Fruit fly (Drosophila melanogaster) whole organism: Measurements from ENCODE around the gene CG13058.

Source experiments
- CG8478 ChIP-seq: fragments of >200 bp; optimal IDR thresholded peaks from 2 replicates; lab custom pipeline; 2018; ENCODE audit warnings: inconsistent platforms
- Dll ChIP-seq: fragments of >200 bp; optimal IDR thresholded peaks from 2 replicates; lab custom pipeline; 2017
- EcR ChIP-seq, 2 experiments: fragments of >200 bp; optimal IDR thresholded peaks; 2 replicates each; lab custom pipeline; 2017; ENCODE audit warnings: missing biosample characterization in 2 of 2, missing genetic modification characterization in 2 of 2, missing genetic modification reagents in 2 of 2
- pan ChIP-seq: fragments of >200 bp; optimal IDR thresholded peaks from 2 replicates; lab custom pipeline; 2017
- psq ChIP-seq: fragments of >200 bp; optimal IDR thresholded peaks from 2 replicates; lab custom pipeline; 2017
- usp ChIP-seq: fragments of >200 bp; optimal IDR thresholded peaks from 2 replicates; lab custom pipeline; 2017; ENCODE audit warnings: missing biosample characterization, missing genetic modification characterization, mixed read lengths

CG13058 gene

dm6 chr3L:16295447-16295846 is 33.2 kb upstream of the CG13058 start, which contains the start of gene CG4962:
CG4962 (minus strand) TSS chr3L:16295547.
- no peak for TF ChIP-seq CG8478 (lab: Kevin White, UChicago)
- TF ChIP-seq psq (lab: Kevin White, UChicago) = no peak
- no peak for TF ChIP-seq Dll (lab: Kevin White, UChicago)
- TF ChIP-seq EcR (GFP tag; optimal IDR thresholded peaks at IDR 0.05; lab: Kevin White, UChicago) = no peak
- no peak for TF ChIP-seq usp (GFP tag; lab: Kevin White, UChicago)
- no peak for TF ChIP-seq pan (lab: Kevin White, UChicago)

- no peak for TF ChIP-seq usp (GFP tag; lab: Kevin White, UChicago)
- TF ChIP-seq psq (lab: Kevin White, UChicago) = no peak
- TF ChIP-seq CG8478 (lab: Kevin White, UChicago) = no peak
- TF ChIP-seq pan (lab: Kevin White, UChicago) = no peak
Measured at dm6 chr3L:16301153-16301552, 27.5 kb upstream of the CG13058 start, which contains the start of gene CG4982. CG4982 (plus strand) TSS chr3L:16301453.

dm6 chr3L:16303078-16303477 is 25.6 kb upstream of the CG13058 start, which contains the start of gene CG13044:
CG13044 (minus strand) TSS chr3L:16303178.
- TF ChIP-seq Dll (lab: Kevin White, UChicago) (no peak), CG8478 (lab: Kevin White, UChicago) (no peak), psq (lab: Kevin White, UChicago) (no peak), EcR (GFP tag; optimal IDR thresholded peaks at IDR 0.05; lab: Kevin White, UChicago) (no peak), usp (GFP tag; lab: Kevin White, UChicago) (no peak), pan (lab: Kevin White, UChicago) (no peak)

dm6 chr3L:16303982-16304381 is 24.7 kb upstream of the CG13058 start, which contains the start of gene CG43249:
CG43249 (plus strand) TSS chr3L:16304282.
- TF ChIP-seq pan (lab: Kevin White, UChicago) (no peak), usp (GFP tag; lab: Kevin White, UChicago) (no peak), CG8478 (lab: Kevin White, UChicago) (no peak), Dll (lab: Kevin White, UChicago) (no peak), psq (lab: Kevin White, UChicago) (no peak), EcR (GFP tag; optimal IDR thresholded peaks at IDR 0.05; lab: Kevin White, UChicago) (no peak)

dm6 chr3L:16305820-16306650 is 22.6 kb upstream of the CG13058 start, which contains the start of the genes CG13043 and CG13063:
CG13043 (minus strand) TSS chr3L:16305870.
CG13063 (plus strand) TSS chr3L:16306600.
- TF ChIP-seq EcR (GFP tag; optimal IDR thresholded peaks at IDR 0.05; lab: Kevin White, UChicago) (no peak), psq (lab: Kevin White, UChicago) (no peak), usp (GFP tag; lab: Kevin White, UChicago) (no peak), CG8478 (lab: Kevin White, UChicago) (no peak), pan (lab: Kevin White, UChicago) (no peak), Dll (lab: Kevin White, UChicago) (no peak)

dm6 chr3L:16308380-16308779 is 20.3 kb upstream of the CG13058 start, which contains the start of gene CG13042:
CG13042 (minus strand) TSS chr3L:16308480.
- TF ChIP-seq pan (lab: Kevin White, UChicago) (no peak), CG8478 (lab: Kevin White, UChicago) (no peak), psq (lab: Kevin White, UChicago) (no peak), EcR (GFP tag; optimal IDR thresholded peaks at IDR 0.05; lab: Kevin White, UChicago) (no peak), Dll (lab: Kevin White, UChicago) (no peak), usp (GFP tag; lab: Kevin White, UChicago) (no peak)

DNA sequence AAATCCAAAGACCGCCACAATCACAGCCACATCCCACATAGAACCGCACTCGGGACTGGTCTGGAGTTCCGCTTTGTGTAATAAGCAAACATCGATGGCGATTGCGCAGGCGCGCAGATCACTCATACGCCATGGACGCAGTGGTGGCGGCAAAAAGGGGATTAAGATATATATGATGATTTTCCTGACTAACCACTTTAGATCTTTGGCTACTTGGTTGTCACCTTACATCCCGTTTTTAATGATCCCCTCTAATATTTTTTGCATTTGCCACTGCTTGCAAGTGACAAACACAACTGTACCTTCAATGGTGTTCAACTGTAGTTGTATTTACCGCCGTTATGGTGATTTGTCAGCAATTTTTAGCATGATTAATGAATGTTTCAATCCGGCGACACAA is 18.7 kb upstream of the CG13058 start:
- TF ChIP-seq pan (lab: Kevin White, UChicago) = no peak
- TF ChIP-seq EcR (GFP tag; optimal IDR thresholded peaks at IDR 0.05; lab: Kevin White, UChicago) = no peak
- TF ChIP-seq CG8478 (lab: Kevin White, UChicago) = no peak
- no peak for TF ChIP-seq Dll (lab: Kevin White, UChicago)
- no peak for TF ChIP-seq psq (lab: Kevin White, UChicago)
- TF ChIP-seq usp (GFP tag; lab: Kevin White, UChicago) = no peak

dm6 chr3L:16313985-16314384 is 14.7 kb upstream of the CG13058 start, which contains the start of gene CG13062:
CG13062 (plus strand) TSS chr3L:16314285.
- TF ChIP-seq EcR (GFP tag; optimal IDR thresholded peaks at IDR 0.05; lab: Kevin White, UChicago) (no peak), CG8478 (lab: Kevin White, UChicago) (no peak), pan (lab: Kevin White, UChicago) (no peak), Dll (lab: Kevin White, UChicago) (no peak)

dm6 chr3L:16317724-16318123 is 10.9 kb upstream of the CG13058 start, which contains the start of gene Nplp3:
Nplp3 (plus strand) TSS chr3L:16318024.
- TF ChIP-seq EcR (GFP tag; optimal IDR thresholded peaks at IDR 0.05; lab: Kevin White, UChicago) = no peak
- TF ChIP-seq usp (GFP tag; lab: Kevin White, UChicago) = no peak
- no peak for TF ChIP-seq Dll (lab: Kevin White, UChicago)

DNA sequence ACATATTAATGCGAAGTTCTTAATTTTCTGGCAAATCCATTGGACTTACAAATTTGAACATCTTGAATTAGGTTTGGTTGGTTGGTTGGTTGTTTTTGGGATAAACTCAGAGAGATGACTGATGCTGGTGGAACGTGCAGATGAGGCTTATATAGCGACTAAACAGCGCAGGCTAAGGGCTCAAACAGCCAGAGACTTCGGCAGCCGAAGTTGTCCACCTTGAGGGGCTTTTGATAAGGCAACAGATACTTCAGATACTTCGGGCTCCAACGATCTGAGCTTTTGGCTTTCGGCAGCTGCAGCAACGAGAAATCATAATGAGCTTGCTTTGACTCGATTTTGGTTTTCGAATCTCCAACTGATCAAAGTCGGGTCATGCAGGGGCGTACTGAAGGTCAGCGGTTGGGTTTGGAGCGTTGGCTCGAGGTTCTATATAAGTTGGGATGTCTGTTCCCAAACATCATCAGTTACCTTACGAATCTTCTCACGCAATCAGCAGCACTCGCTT is 9.2 kb upstream of the CG13058 start, which contains the start of the genes CG13041 and CG13060:
Gene CG13041, minus strand, starts transcription at position 128 of the 508 bp plus-strand sequence.
Gene CG13060, plus strand, starts transcription at position 458 of the 508 bp plus-strand sequence.
- no peak for TF ChIP-seq Dll (lab: Kevin White, UChicago)
- TF ChIP-seq pan (lab: Kevin White, UChicago) = no peak
- TF ChIP-seq EcR (GFP tag; optimal IDR thresholded peaks at IDR 0.05; lab: Kevin White, UChicago) = no peak
- TF ChIP-seq psq (lab: Kevin White, UChicago) = no peak
- no peak for TF ChIP-seq CG8478 (lab: Kevin White, UChicago)
- no peak for TF ChIP-seq usp (GFP tag; lab: Kevin White, UChicago)

DNA sequence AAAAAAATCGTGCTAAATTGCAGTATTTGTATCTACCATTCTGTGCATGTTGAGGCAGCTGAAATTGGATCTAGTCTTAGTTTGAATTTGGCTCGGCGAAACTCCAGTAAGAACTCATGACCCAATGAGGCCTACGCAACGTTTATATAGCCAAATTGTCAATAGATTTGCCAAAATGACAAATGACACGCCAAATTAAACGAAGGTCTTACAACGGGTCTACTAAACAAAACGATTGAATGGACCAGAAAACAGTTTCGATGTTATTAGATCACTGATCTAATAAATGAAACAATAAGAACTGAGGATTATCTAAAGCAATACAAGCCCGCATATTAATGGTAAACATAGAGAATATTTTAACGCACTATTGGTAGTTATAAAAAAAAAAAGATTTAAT is 7.5 kb upstream of the CG13058 start, which contains the start of gene CG42718:
Gene CG42718, minus strand, starts transcription at position 101 of the 400 bp plus-strand sequence.
- TF ChIP-seq Dll (lab: Kevin White, UChicago) (no peak), pan (lab: Kevin White, UChicago) (no peak), usp (GFP tag; lab: Kevin White, UChicago) (no peak), psq (lab: Kevin White, UChicago) (no peak), CG8478 (lab: Kevin White, UChicago) (no peak)
